Worm (Caenorhabditis elegans) whole organism, mixed stage, embryonic: ENCODE data around the gene Y55F3AM.9.

Source experiments
- M03D4.4 ChIP-seq: sonication (generic microtip); optimal IDR thresholded peaks from 2 replicates; lab custom pipeline; 2017; ENCODE audit warnings: mild to moderate bottlenecking, missing genetic modification characterization, missing compliant biosample characterization
- blmp-1 ChIP-seq: fragments of 150-350 bp; optimal IDR thresholded peaks from 2 replicates; lab custom pipeline; 2014; ENCODE audit warnings: missing biosample characterization, missing genetic modification characterization
- ceh-39 ChIP-seq: fragments of 150-350 bp; optimal IDR thresholded peaks from 2 replicates; lab custom pipeline; 2014; ENCODE audit warnings: missing biosample characterization, missing genetic modification characterization
- ceh-43 ChIP-seq: fragments of 200-800 bp; sonication (Bioruptor generic); optimal IDR thresholded peaks from 2 replicates; lab custom pipeline; 2018; ENCODE audit warnings: mild to moderate bottlenecking, missing genetic modification characterization, moderate library complexity, missing compliant biosample characterization
- ceh-83 ChIP-seq: fragments of 200-800 bp; sonication (Bioruptor generic); optimal IDR thresholded peaks from 2 replicates; lab custom pipeline; 2018; ENCODE audit warnings: mild to moderate bottlenecking, missing genetic modification characterization, missing compliant biosample characterization
- ces-1 ChIP-seq: fragments of 150-350 bp; optimal IDR thresholded peaks from 2 replicates; lab custom pipeline; 2014; ENCODE audit warnings: missing biosample characterization, missing genetic modification reagents, missing genetic modification characterization
- drap-1 ChIP-seq: fragments of 200-800 bp; sonication (Bioruptor generic); optimal IDR thresholded peaks from 3 replicates; lab custom pipeline; 2018; ENCODE audit warnings: mild to moderate bottlenecking, missing genetic modification characterization, missing compliant biosample characterization
- elt-1 ChIP-seq: sonication (generic microtip); optimal IDR thresholded peaks from 2 replicates; lab custom pipeline; 2017; ENCODE audit warnings: missing genetic modification characterization, mild to moderate bottlenecking, missing compliant biosample characterization, antibody characterized with exemption, moderate library complexity, borderline replicate concordance; ENCODE audit not compliant: insufficient read depth
- elt-3 ChIP-seq: fragments of 150-350 bp; optimal IDR thresholded peaks from 2 replicates; lab custom pipeline; 2014; ENCODE audit warnings: missing biosample characterization, missing genetic modification characterization
- flh-1 ChIP-seq: fragments of 200-800 bp; sonication (Bioruptor generic); optimal IDR thresholded peaks from 2 replicates; lab custom pipeline; 2018; ENCODE audit warnings: mild to moderate bottlenecking, missing genetic modification characterization, moderate library complexity, missing compliant biosample characterization
- hlh-1 ChIP-seq: fragments of 150-350 bp; optimal IDR thresholded peaks from 2 replicates; lab custom pipeline; 2014; ENCODE audit warnings: missing biosample characterization, missing genetic modification reagents, missing genetic modification characterization
- lin-13 ChIP-seq: fragments of 150-350 bp; optimal IDR thresholded peaks from 2 replicates; lab custom pipeline; 2014; ENCODE audit warnings: missing biosample characterization, missing genetic modification characterization
- lin-32 ChIP-seq: fragments of 200-800 bp; sonication (Bioruptor generic); optimal IDR thresholded peaks from 2 replicates; lab custom pipeline; 2018; ENCODE audit warnings: mild to moderate bottlenecking, missing genetic modification characterization, missing compliant biosample characterization
- lsy-2 ChIP-seq: fragments of 150-350 bp; optimal IDR thresholded peaks from 2 replicates; lab custom pipeline; 2014; ENCODE audit warnings: missing biosample characterization, missing genetic modification characterization
- mab-5 ChIP-seq: fragments of 150-350 bp; optimal IDR thresholded peaks from 2 replicates; lab custom pipeline; 2014; ENCODE audit warnings: missing biosample characterization, missing genetic modification characterization
- mep-1 ChIP-seq: fragments of 150-350 bp; optimal IDR thresholded peaks from 2 replicates; lab custom pipeline; 2017; ENCODE audit warnings: missing biosample characterization, missing genetic modification reagents, missing genetic modification characterization, inconsistent platforms
- mls-2 ChIP-seq: sonication (generic microtip); optimal IDR thresholded peaks from 2 replicates; lab custom pipeline; 2016; ENCODE audit warnings: mild to moderate bottlenecking, missing genetic modification characterization, moderate library complexity, missing compliant biosample characterization
- nhr-12 ChIP-seq: fragments of 150-350 bp; optimal IDR thresholded peaks from 2 replicates; lab custom pipeline; 2014; ENCODE audit warnings: missing biosample characterization, missing genetic modification characterization
- nhr-2 ChIP-seq: fragments of 150-350 bp; optimal IDR thresholded peaks from 2 replicates; lab custom pipeline; 2014; ENCODE audit warnings: missing biosample characterization, missing genetic modification characterization
- nhr-237 ChIP-seq: fragments of 150-350 bp; optimal IDR thresholded peaks from 2 replicates; lab custom pipeline; 2014; ENCODE audit warnings: missing biosample characterization, missing genetic modification characterization
- nhr-28 ChIP-seq: fragments of 150-350 bp; optimal IDR thresholded peaks from 2 replicates; lab custom pipeline; 2014; ENCODE audit warnings: missing biosample characterization, missing genetic modification characterization
- nhr-76 ChIP-seq: sonication (generic microtip); optimal IDR thresholded peaks from 2 replicates; lab custom pipeline; 2017; ENCODE audit warnings: missing biosample characterization, missing genetic modification characterization
- pha-4 ChIP-seq: fragments of 150-350 bp; optimal IDR thresholded peaks from 2 replicates; lab custom pipeline; 2018; ENCODE audit warnings: missing biosample characterization, missing genetic modification reagents, missing genetic modification characterization
- snpc-4 ChIP-seq: fragments of 150-350 bp; optimal IDR thresholded peaks from 2 replicates; lab custom pipeline; 2014; ENCODE audit warnings: missing biosample characterization, missing genetic modification characterization
- sptf-1 ChIP-seq: sonication (generic microtip); optimal IDR thresholded peaks from 2 replicates; lab custom pipeline; 2017; ENCODE audit warnings: mild to moderate bottlenecking, missing genetic modification characterization, moderate library complexity, missing compliant biosample characterization
- tbx-8 ChIP-seq: fragments of 200-800 bp; sonication (Bioruptor generic); optimal IDR thresholded peaks from 2 replicates; lab custom pipeline; 2018; ENCODE audit warnings: mild to moderate bottlenecking, missing genetic modification characterization, moderate library complexity, missing compliant biosample characterization
- unc-120 ChIP-seq: sonication (generic microtip); optimal IDR thresholded peaks from 2 replicates; lab custom pipeline; 2017; ENCODE audit warnings: missing genetic modification characterization, missing compliant biosample characterization; ENCODE audit not compliant: poor library complexity, severe bottlenecking
- unc-39 ChIP-seq: fragments of 150-350 bp; optimal IDR thresholded peaks from 2 replicates; lab custom pipeline; 2014; ENCODE audit warnings: missing biosample characterization, missing genetic modification characterization
- unc-62 ChIP-seq: fragments of 150-350 bp; optimal IDR thresholded peaks from 2 replicates; lab custom pipeline; 2014; ENCODE audit warnings: missing biosample characterization, missing genetic modification reagents, missing genetic modification characterization
- zip-8 ChIP-seq: fragments of 150-350 bp; optimal IDR thresholded peaks from 2 replicates; lab custom pipeline; 2014; ENCODE audit warnings: missing biosample characterization, missing genetic modification characterization
- ztf-11 ChIP-seq: fragments of 150-350 bp; optimal IDR thresholded peaks from 2 replicates; lab custom pipeline; 2014; ENCODE audit warnings: missing biosample characterization, missing genetic modification characterization

Gene Y55F3AM.9

ce11 chrIV:999675-1000074 lies 9.9 kb downstream of the Y55F3AM.9 start:
- TF ChIP-seq ceh-39 (tag; lab: Kevin White, UChicago) (peak; percentile 13), M03D4.4 (tag; lab: Kevin White, UChicago) (no peak)

ce11 chrIV:998914-999313 lies 10.6 kb downstream of the Y55F3AM.9 start, which contains the start of gene Y55F3AM.5:
Gene Y55F3AM.5, plus strand, starts transcription at chrIV:999214.
- TF ChIP-seq nhr-28 (no peak), snpc-4 (no peak), lsy-2 (tag; lab: Kevin White, UChicago) (no peak), lin-32 (GFP tag; lab: Kevin White, UChicago) (no peak), zip-8 (tag; lab: Kevin White, UChicago) (no peak), elt-1 (no peak), tbx-8 (GFP tag; lab: Kevin White, UChicago) (no peak), unc-62 (GFP tag; lab: Kevin White, UChicago) (no peak), pha-4 (tag; lab: Kevin White, UChicago) (no peak), nhr-2 (tag; lab: Kevin White, UChicago) (no peak), drap-1 (GFP tag; lab: Kevin White, UChicago) (no peak), nhr-237 (tag; lab: Kevin White, UChicago) (no peak), mab-5 (tag; lab: Kevin White, UChicago) (no peak), unc-120 (tag; lab: Kevin White, UChicago) (no peak)
- TF ChIP-seq, all 35 proteins: peak for 0

ce11 chrIV:991647-992400 lies 17.7 kb downstream of the Y55F3AM.9 start, which contains the start of gene lep-2:
Gene lep-2, plus strand, starts transcription at chrIV:992283.
- no peak for TF ChIP-seq lin-32 (GFP tag; lab: Kevin White, UChicago)
- no peak for TF ChIP-seq ztf-11
- TF ChIP-seq sptf-1 (tag; lab: Kevin White, UChicago), result no peak
- TF ChIP-seq nhr-28, result no peak
- TF ChIP-seq snpc-4, result no peak
- TF ChIP-seq lsy-2 (tag; lab: Kevin White, UChicago), result no peak
- no peak for TF ChIP-seq nhr-76 (tag; lab: Kevin White, UChicago)
- TF ChIP-seq unc-39 (tag; lab: Kevin White, UChicago), result no peak
- TF ChIP-seq lin-13 (tag; lab: Kevin White, UChicago), result no peak
- no peak for TF ChIP-seq flh-1 (GFP tag; lab: Kevin White, UChicago)
- TF ChIP-seq tbx-8 (GFP tag; lab: Kevin White, UChicago), result no peak
- TF ChIP-seq unc-62 (GFP tag; lab: Kevin White, UChicago), result no peak
- TF ChIP-seq mls-2 (tag; lab: Kevin White, UChicago), result no peak
- TF ChIP-seq ceh-39 (tag; lab: Kevin White, UChicago), result no peak
- no peak for TF ChIP-seq mep-1 (tag; lab: Kevin White, UChicago)

- TF ChIP-seq mab-5 (tag; lab: Kevin White, UChicago) (no peak), lin-13 (tag; lab: Kevin White, UChicago) (no peak), nhr-237 (tag; lab: Kevin White, UChicago) (no peak), ztf-11 (no peak), ceh-43 (GFP tag; lab: Kevin White, UChicago) (no peak), blmp-1 (tag; lab: Kevin White, UChicago) (no peak), ceh-83 (GFP tag; lab: Kevin White, UChicago) (no peak), hlh-1 (tag; lab: Kevin White, UChicago) (no peak), nhr-76 (tag; lab: Kevin White, UChicago) (no peak), nhr-12 (no peak), nhr-28 (no peak), nhr-2 (tag; lab: Kevin White, UChicago) (no peak), unc-62 (GFP tag; lab: Kevin White, UChicago) (no peak), ceh-39 (tag; lab: Kevin White, UChicago) (no peak), ces-1 (GFP tag; lab: Kevin White, UChicago) (no peak), elt-3 (tag; lab: Kevin White, UChicago) (no peak)
Measured at ce11 chrIV:991181-991642, 18.3 kb downstream of the Y55F3AM.9 start.
